Fruit fly (Drosophila melanogaster) whole organism, embryonic: ENCODE results near the gene Dif.

ENCODE experiments used
- B-H2 ChIP-seq: fragments of 200-800 bp; sonication (Bioruptor generic); optimal IDR thresholded peaks from 2 replicates; lab custom pipeline; 2018; ENCODE audit warnings: missing biosample characterization, mild to moderate bottlenecking, missing genetic modification characterization
- CG10274 ChIP-seq: fragments of 200-800 bp; sonication (Bioruptor generic); optimal IDR thresholded peaks from 3 replicates; lab custom pipeline; 2017; ENCODE audit warnings: missing biosample characterization, mild to moderate bottlenecking, missing genetic modification characterization
- CG10366 ChIP-seq: fragments of 200-800 bp; sonication (Bioruptor generic); IDR thresholded peaks from 2 replicates; pipeline ENCODE4 v1.3.6; 2022; ENCODE audit warnings: missing biosample characterization, missing genetic modification characterization
- CG10654 ChIP-seq: fragments of 200-800 bp; sonication (Bioruptor generic); optimal IDR thresholded peaks from 2 replicates; lab custom pipeline; 2016; ENCODE audit warnings: missing biosample characterization, missing genetic modification characterization
- CG11398 ChIP-seq: fragments of 200-800 bp; sonication (Bioruptor generic); optimal IDR thresholded peaks from 2 replicates; lab custom pipeline; 2016; ENCODE audit warnings: missing biosample characterization, missing genetic modification characterization
- CG11696 ChIP-seq: fragments of 200-800 bp; sonication (Bioruptor generic); IDR thresholded peaks from 2 replicates; pipeline ENCODE4 v1.3.6; 2022; ENCODE audit warnings: missing biosample characterization, missing genetic modification characterization
- CG13775 ChIP-seq: fragments of 200-800 bp; sonication (Bioruptor generic); optimal IDR thresholded peaks from 3 replicates; lab custom pipeline; 2017; ENCODE audit warnings: missing biosample characterization, mild to moderate bottlenecking, missing genetic modification characterization
- CG14667 ChIP-seq: fragments of 200-800 bp; sonication (Bioruptor generic); IDR thresholded peaks from 2 replicates; pipeline ENCODE4 v1.3.6; 2022; ENCODE audit warnings: missing biosample characterization, missing genetic modification characterization
- CG15696 ChIP-seq: fragments of 200-800 bp; sonication (Bioruptor generic); optimal IDR thresholded peaks from 2 replicates; lab custom pipeline; 2019; ENCODE audit warnings: missing biosample characterization, mild to moderate bottlenecking, missing genetic modification characterization, moderate library complexity
- CG18476 ChIP-seq: fragments of 200-800 bp; sonication (Bioruptor generic); optimal IDR thresholded peaks from 2 replicates; lab custom pipeline; 2016; ENCODE audit warnings: missing biosample characterization, mild to moderate bottlenecking, missing genetic modification characterization
- CG2875 ChIP-seq: fragments of 200-800 bp; sonication (Bioruptor generic); optimal IDR thresholded peaks from 2 replicates; lab custom pipeline; 2017; ENCODE audit warnings: missing biosample characterization, mild to moderate bottlenecking, missing genetic modification characterization, missing genetic modification reagents
- CG30403 ChIP-seq: fragments of 200-800 bp; sonication (Bioruptor generic); optimal IDR thresholded peaks from 3 replicates; lab custom pipeline; 2016; ENCODE audit warnings: missing biosample characterization, missing genetic modification characterization
- CG32532 ChIP-seq: fragments of 200-800 bp; sonication (Bioruptor generic); IDR thresholded peaks from 2 replicates; pipeline ENCODE4 v1.3.6; 2022; ENCODE audit warnings: missing biosample characterization, missing genetic modification characterization
- CG6654 ChIP-seq: fragments of 200-800 bp; sonication (Bioruptor generic); optimal IDR thresholded peaks from 2 replicates; lab custom pipeline; 2017; ENCODE audit warnings: missing biosample characterization, mild to moderate bottlenecking, missing genetic modification characterization
- CG6791 ChIP-seq: fragments of 200-800 bp; sonication (Bioruptor generic); IDR thresholded peaks from 3 replicates; pipeline ENCODE4 v1.3.6; 2022; ENCODE audit warnings: missing biosample characterization, missing genetic modification characterization; ENCODE audit not compliant: partially characterized antibody
- CG9932 ChIP-seq: fragments of 200-800 bp; sonication (Bioruptor generic); IDR thresholded peaks from 2 replicates; pipeline ENCODE4 v1.3.6; 2022; ENCODE audit warnings: missing biosample characterization, missing genetic modification characterization
- Dek ChIP-seq: fragments of 200-800 bp; sonication (Bioruptor generic); optimal IDR thresholded peaks from 3 replicates; lab custom pipeline; 2019; ENCODE audit warnings: missing biosample characterization, mild to moderate bottlenecking, missing genetic modification characterization, moderate library complexity
- Dip2 ChIP-seq: fragments of 200-800 bp; sonication (Bioruptor generic); IDR thresholded peaks from 2 replicates; pipeline ENCODE4 v1.3.6; 2022; ENCODE audit warnings: missing biosample characterization, missing genetic modification characterization
- Doc2 ChIP-seq: fragments of 200-800 bp; sonication (Bioruptor generic); IDR thresholded peaks from 2 replicates; pipeline ENCODE4 v1.3.6; 2022; ENCODE audit warnings: missing biosample characterization, missing genetic modification characterization
- Ets97D ChIP-seq: fragments of 200-800 bp; sonication (Bioruptor generic); optimal IDR thresholded peaks from 3 replicates; lab custom pipeline; 2016; ENCODE audit warnings: missing biosample characterization, missing genetic modification characterization
- HLH3B ChIP-seq: fragments of 200-800 bp; sonication (Bioruptor generic); IDR thresholded peaks from 2 replicates; pipeline ENCODE4 v1.3.6; 2022; ENCODE audit warnings: missing biosample characterization, missing genetic modification characterization
- Kr ChIP-seq: fragments of 200-800 bp; sonication (Bioruptor generic); optimal IDR thresholded peaks from 2 replicates; lab custom pipeline; 2017; ENCODE audit warnings: missing biosample characterization, mild to moderate bottlenecking, missing genetic modification characterization
- Med ChIP-seq: fragments of 200-800 bp; sonication (Bioruptor generic); peaks from one replicate; lab custom pipeline; 2016; ENCODE audit warnings: missing biosample characterization, missing genetic modification characterization, mild to moderate bottlenecking, inconsistent platforms, moderate library complexity
- NC2α ChIP-seq: fragments of 200-800 bp; sonication (Bioruptor generic); optimal IDR thresholded peaks from 2 replicates; lab custom pipeline; 2016; ENCODE audit warnings: missing biosample characterization, missing genetic modification characterization
- NFAT ChIP-seq: fragments of 200-800 bp; sonication (Bioruptor generic); IDR thresholded peaks from 2 replicates; pipeline ENCODE4 v1.3.6; 2022; ENCODE audit warnings: missing biosample characterization, missing genetic modification characterization
- NK7.1 ChIP-seq: fragments of 200-800 bp; sonication (Bioruptor generic); optimal IDR thresholded peaks from 3 replicates; lab custom pipeline; 2016; ENCODE audit warnings: missing biosample characterization, missing genetic modification characterization
- Nf-YA ChIP-seq: fragments of 200-800 bp; sonication (Bioruptor generic); IDR thresholded peaks from 2 replicates; pipeline ENCODE4 v1.3.6; 2022; ENCODE audit warnings: missing biosample characterization, missing genetic modification characterization
- Poxn ChIP-seq: fragments of 200-800 bp; sonication (Bioruptor generic); IDR thresholded peaks from 2 replicates; pipeline ENCODE4 v1.3.6; 2022; ENCODE audit warnings: missing biosample characterization, missing genetic modification characterization
- Spps ChIP-seq: fragments of 200-800 bp; sonication (Bioruptor generic); optimal IDR thresholded peaks from 2 replicates; lab custom pipeline; 2018; ENCODE audit warnings: missing biosample characterization, mild to moderate bottlenecking, missing genetic modification characterization
- Trl ChIP-seq, 3 experiments: fragments of >200 bp in 2 of 3; fragments of 200-800 bp in 1 of 3; sonication (Bioruptor generic) in 1 of 3; optimal IDR thresholded peaks; 2 replicates in 1 of 3; 3 replicates in 2 of 3; lab custom pipeline; 2016 to 2017; ENCODE audit warnings: missing biosample characterization in 1 of 3, missing genetic modification characterization in 1 of 3
- bab2 ChIP-seq: fragments of 200-800 bp; sonication (Bioruptor generic); optimal IDR thresholded peaks from 2 replicates; lab custom pipeline; 2016; ENCODE audit warnings: missing biosample characterization, missing genetic modification characterization
- corto ChIP-seq: fragments of 200-800 bp; sonication (Bioruptor generic); optimal IDR thresholded peaks from 2 replicates; lab custom pipeline; 2016; ENCODE audit warnings: missing biosample characterization, mild to moderate bottlenecking, missing genetic modification characterization, moderate library complexity
- croc ChIP-seq: fragments of 200-800 bp; sonication (Bioruptor generic); conservative IDR thresholded peaks from 3 replicates; pipeline ENCODE4 v1.3.6; 2022; ENCODE audit warnings: missing biosample characterization, missing genetic modification characterization
- crp ChIP-seq, 2 experiments: fragments of 200-800 bp; sonication (Bioruptor generic); optimal IDR thresholded peaks; 2 replicates in 1 of 2; 3 replicates in 1 of 2; lab custom pipeline; 2017; ENCODE audit warnings: missing biosample characterization in 2 of 2, missing genetic modification characterization in 2 of 2, mild to moderate bottlenecking in 1 of 2, moderate library complexity in 1 of 2
- dmrt11E ChIP-seq: fragments of 200-800 bp; sonication (Bioruptor generic); optimal IDR thresholded peaks from 3 replicates; lab custom pipeline; 2018; ENCODE audit warnings: missing biosample characterization, mild to moderate bottlenecking, missing genetic modification characterization, moderate library complexity
- exex ChIP-seq: fragments of 200-800 bp; sonication (Bioruptor generic); optimal IDR thresholded peaks from 4 replicates; lab custom pipeline; 2018; ENCODE audit warnings: missing biosample characterization, mild to moderate bottlenecking, missing genetic modification characterization, moderate library complexity
- fu2 ChIP-seq: fragments of 200-800 bp; sonication (Bioruptor generic); optimal IDR thresholded peaks from 2 replicates; lab custom pipeline; 2016; ENCODE audit warnings: missing biosample characterization, missing genetic modification characterization
- gcm ChIP-seq: fragments of 200-800 bp; sonication (Bioruptor generic); optimal IDR thresholded peaks from 2 replicates; lab custom pipeline; 2019; ENCODE audit warnings: missing biosample characterization, mild to moderate bottlenecking, missing genetic modification characterization, moderate library complexity
- gro ChIP-seq: fragments of 200-800 bp; sonication (Bioruptor generic); optimal IDR thresholded peaks from 2 replicates; lab custom pipeline; 2016; ENCODE audit warnings: missing biosample characterization, missing genetic modification characterization
- maf-S ChIP-seq: fragments of 200-800 bp; sonication (Bioruptor generic); optimal IDR thresholded peaks from 2 replicates; lab custom pipeline; 2016; ENCODE audit warnings: missing biosample characterization, missing genetic modification characterization
- oc ChIP-seq: fragments of 200-800 bp; sonication (Bioruptor generic); optimal IDR thresholded peaks from 2 replicates; lab custom pipeline; 2018; ENCODE audit warnings: missing biosample characterization, mild to moderate bottlenecking, missing genetic modification characterization, moderate library complexity
- pfk ChIP-seq: fragments of 200-800 bp; sonication (Bioruptor generic); optimal IDR thresholded peaks from 2 replicates; lab custom pipeline; 2018; ENCODE audit warnings: missing biosample characterization, mild to moderate bottlenecking, missing genetic modification characterization, moderate library complexity
- phol ChIP-seq: fragments of 200-800 bp; sonication (Bioruptor generic); optimal IDR thresholded peaks from 3 replicates; lab custom pipeline; 2018; ENCODE audit warnings: missing biosample characterization, mild to moderate bottlenecking, missing genetic modification characterization, moderate library complexity
- row ChIP-seq: fragments of 200-800 bp; sonication (Bioruptor generic); IDR thresholded peaks from 3 replicates; pipeline ENCODE4 v1.3.6; 2022; ENCODE audit warnings: missing biosample characterization, missing genetic modification characterization
- sd ChIP-seq: fragments of 200-800 bp; sonication (Bioruptor generic); optimal IDR thresholded peaks from 3 replicates; lab custom pipeline; 2018; ENCODE audit warnings: missing biosample characterization, mild to moderate bottlenecking, missing genetic modification characterization, moderate library complexity
- shn ChIP-seq: fragments of 200-800 bp; sonication (Bioruptor generic); optimal IDR thresholded peaks from 3 replicates; lab custom pipeline; 2016; ENCODE audit warnings: missing biosample characterization, missing genetic modification characterization
- slou ChIP-seq: fragments of 200-800 bp; sonication (Bioruptor generic); optimal IDR thresholded peaks from 3 replicates; lab custom pipeline; 2016; ENCODE audit warnings: missing biosample characterization, missing genetic modification characterization
- sr ChIP-seq: fragments of 200-800 bp; sonication (Bioruptor generic); IDR thresholded peaks from 3 replicates; pipeline ENCODE4 v1.3.6; 2022; ENCODE audit warnings: missing biosample characterization, missing genetic modification characterization
- ssp ChIP-seq: fragments of 200-800 bp; sonication (Bioruptor generic); IDR thresholded peaks from 2 replicates; pipeline ENCODE4 v1.3.6; 2022; ENCODE audit warnings: missing biosample characterization, missing genetic modification characterization
- tna ChIP-seq: fragments of 200-800 bp; sonication (Bioruptor generic); IDR thresholded peaks from 2 replicates; pipeline ENCODE4 v1.3.6; 2022; ENCODE audit warnings: missing biosample characterization, missing genetic modification characterization; ENCODE audit not compliant: partially characterized antibody
- twi ChIP-seq: fragments of 200-800 bp; optimal IDR thresholded peaks from 2 replicates; lab custom pipeline; 2019; ENCODE audit warnings: missing biosample characterization, mild to moderate bottlenecking, missing genetic modification characterization, moderate library complexity

The Dif gene

dm6 chr2L:17382318-17382717 is 50.6 kb downstream of the Dif start (continued):
- TF ChIP-seq CG13775 (GFP tag; lab: Kevin White, UChicago): peak; percentile 65
- no peak for TF ChIP-seq pfk (GFP tag; lab: Kevin White, UChicago)
- TF ChIP-seq CG14667 (GFP tag; lab: Robert Waterston, UW): 0 out of 2 replicates have a peak, but pooled peaks have one; percentile 4
- peak; percentile 18 for TF ChIP-seq CG18476 (GFP tag; lab: Kevin White, UChicago)
- no peak for TF ChIP-seq tna (GFP tag; lab: Robert Waterston, UW)
- TF ChIP-seq oc: peak; percentile 60
- peak; percentile 40; the same call in 1 of the 2 replicates for TF ChIP-seq CG9932 (GFP tag; lab: Robert Waterston, UW)
- no peak for TF ChIP-seq Nf-YA (GFP tag; lab: Robert Waterston, UW)
- TF ChIP-seq sd (tag; lab: Kevin White, UChicago): peak; percentile 16
- peak; percentile 83 for TF ChIP-seq gcm (GFP tag; lab: Kevin White, UChicago)
- TF ChIP-seq CG10274 (GFP tag; lab: Kevin White, UChicago): peak; percentile 3
- peak; percentile 86 for TF ChIP-seq dmrt11E
- TF ChIP-seq croc (GFP tag; lab: Robert Waterston, UW): peak; percentile 60; the same call in 2 of the 3 replicates
- peak; percentile 82 for TF ChIP-seq Spps (tag; lab: Kevin White, UChicago)
- TF ChIP-seq gro (GFP tag; lab: Kevin White, UChicago): no peak
- TF ChIP-seq CG30403 (GFP tag; lab: Kevin White, UChicago): peak; percentile 72
- TF ChIP-seq Poxn (GFP tag; lab: Robert Waterston, UW): no peak
- no peak for TF ChIP-seq corto
- TF ChIP-seq CG10654 (GFP tag; lab: Kevin White, UChicago): peak; percentile 61
- peak; percentile 24; the same call in 1 of the 2 replicates for TF ChIP-seq CG11696
- peak; percentile 50 for TF ChIP-seq shn (GFP tag; lab: Kevin White, UChicago)
- TF ChIP-seq slou (GFP tag; lab: Kevin White, UChicago): peak; percentile 40
- TF ChIP-seq ssp (GFP tag; lab: Robert Waterston, UW): no peak
- peak; percentile 69 for TF ChIP-seq B-H2
- TF ChIP-seq row: peak; percentile 85
- peak; percentile 79 for TF ChIP-seq Med
- peak in 1 of 2 experiments; percentile 40 for TF ChIP-seq crp (GFP tag; optimal IDR thresholded peaks at IDR 0.05; lab: Kevin White, UChicago)
- no peak for TF ChIP-seq CG6791 (GFP tag; lab: Robert Waterston, UW)
- no peak for TF ChIP-seq Kr (GFP tag; lab: Kevin White, UChicago)
- no peak for TF ChIP-seq CG10366 (GFP tag; lab: Robert Waterston, UW)
- TF ChIP-seq Doc2 (GFP tag; lab: Robert Waterston, UW): no peak
- TF ChIP-seq CG15696 (tag; lab: Kevin White, UChicago): peak; percentile 90
- peak; percentile 97 for TF ChIP-seq twi (tag; lab: Kevin White, UChicago)
- no peak for TF ChIP-seq maf-S (GFP tag; lab: Kevin White, UChicago)
- peak; percentile 59 for TF ChIP-seq Dek (tag; lab: Kevin White, UChicago)
- peak; percentile 8 for TF ChIP-seq fu2 (GFP tag; lab: Kevin White, UChicago)
- no peak for TF ChIP-seq HLH3B (GFP tag; lab: Robert Waterston, UW)
- TF ChIP-seq bab2 (GFP tag; lab: Kevin White, UChicago): peak; percentile 47
- TF ChIP-seq exex (tag; lab: Kevin White, UChicago): peak; percentile 39
- TF ChIP-seq CG6654 (GFP tag; lab: Kevin White, UChicago): peak; percentile 46
- TF ChIP-seq CG2875: peak; percentile 65
- TF ChIP-seq Ets97D: no peak
- TF ChIP-seq phol (tag; lab: Kevin White, UChicago): peak; percentile 86
- no peak for TF ChIP-seq NFAT (GFP tag; lab: Robert Waterston, UW)
- no peak for TF ChIP-seq CG11398 (GFP tag; lab: Kevin White, UChicago)
- no peak for TF ChIP-seq CG32532 (GFP tag; lab: Robert Waterston, UW)
- TF ChIP-seq sr (GFP tag; lab: Robert Waterston, UW): no peak
- no peak for TF ChIP-seq Dip2 (GFP tag; lab: Robert Waterston, UW)
- TF ChIP-seq NK7.1 (GFP tag; lab: Kevin White, UChicago): no peak
- no peak for TF ChIP-seq NC2α (GFP tag; lab: Kevin White, UChicago)
- TF ChIP-seq Trl (optimal IDR thresholded peaks at IDR 0.05; lab: Kevin White, UChicago): no peak
- peak; percentile 49 for TF ChIP-seq Trl (GFP tag; optimal IDR thresholded peaks at IDR 0.05; lab: Kevin White, UChicago)
